Fruit fly (Drosophila melanogaster) whole organism, embryonic: Measurements from ENCODE around the gene CG43175.

Experiments
- Abd-B ChIP-seq: fragments of 200-800 bp; sonication (Bioruptor generic); optimal IDR thresholded peaks from 2 replicates; lab custom pipeline; 2018; ENCODE audit warnings: missing biosample characterization, mild to moderate bottlenecking, missing genetic modification characterization, moderate library complexity
- Antp ChIP-seq: fragments of 200-800 bp; sonication (Bioruptor generic); optimal IDR thresholded peaks from 3 replicates; lab custom pipeline; 2016; ENCODE audit warnings: missing biosample characterization, missing genetic modification characterization
- Atf-2 ChIP-seq: fragments of 200-800 bp; sonication (Bioruptor generic); optimal IDR thresholded peaks from 2 replicates; lab custom pipeline; 2016; ENCODE audit warnings: missing biosample characterization, missing genetic modification characterization
- CG10274 ChIP-seq: fragments of 200-800 bp; sonication (Bioruptor generic); optimal IDR thresholded peaks from 3 replicates; lab custom pipeline; 2017; ENCODE audit warnings: missing biosample characterization, mild to moderate bottlenecking, missing genetic modification characterization
- CG10366 ChIP-seq: fragments of 200-800 bp; sonication (Bioruptor generic); IDR thresholded peaks from 2 replicates; pipeline ENCODE4 v1.3.6; 2022; ENCODE audit warnings: missing biosample characterization, missing genetic modification characterization
- CG10565 ChIP-seq: fragments of 200-800 bp; sonication (Bioruptor generic); optimal IDR thresholded peaks from 3 replicates; lab custom pipeline; 2016; ENCODE audit warnings: missing biosample characterization, mild to moderate bottlenecking, missing genetic modification characterization
- CG11504 ChIP-seq: fragments of 200-800 bp; sonication (Bioruptor generic); optimal IDR thresholded peaks from 3 replicates; lab custom pipeline; 2019; ENCODE audit warnings: missing biosample characterization, mild to moderate bottlenecking, missing genetic modification characterization, moderate library complexity
- CG11695 ChIP-seq: fragments of 200-800 bp; sonication (Bioruptor generic); IDR thresholded peaks from 3 replicates; pipeline ENCODE4 v1.3.6; 2022; ENCODE audit warnings: missing biosample characterization, missing genetic modification characterization
- CG14667 ChIP-seq: fragments of 200-800 bp; sonication (Bioruptor generic); IDR thresholded peaks from 2 replicates; pipeline ENCODE4 v1.3.6; 2022; ENCODE audit warnings: missing biosample characterization, missing genetic modification characterization
- CG15601 ChIP-seq: fragments of 200-800 bp; sonication (Bioruptor generic); optimal IDR thresholded peaks from 3 replicates; lab custom pipeline; 2019; ENCODE audit warnings: missing biosample characterization, mild to moderate bottlenecking, missing genetic modification characterization, moderate library complexity
- CG18262 ChIP-seq: fragments of 200-800 bp; optimal IDR thresholded peaks from 3 replicates; lab custom pipeline; 2019; ENCODE audit warnings: missing biosample characterization, mild to moderate bottlenecking, missing genetic modification characterization, moderate library complexity
- CG32772 ChIP-seq: fragments of 200-800 bp; sonication (Bioruptor generic); IDR thresholded peaks from 2 replicates; pipeline ENCODE4 v1.3.6; 2022; ENCODE audit warnings: missing biosample characterization, missing genetic modification characterization
- CG3281 ChIP-seq: fragments of 200-800 bp; sonication (Bioruptor generic); optimal IDR thresholded peaks from 3 replicates; lab custom pipeline; 2017; ENCODE audit warnings: missing biosample characterization, mild to moderate bottlenecking, missing genetic modification characterization
- CG33213 ChIP-seq: fragments of 200-800 bp; sonication (Bioruptor generic); optimal IDR thresholded peaks from 3 replicates; lab custom pipeline; 2016; ENCODE audit warnings: missing biosample characterization, missing genetic modification characterization
- CG3995 ChIP-seq: fragments of 200-800 bp; sonication (Bioruptor generic); optimal IDR thresholded peaks from 3 replicates; lab custom pipeline; 2016; ENCODE audit warnings: missing biosample characterization, missing genetic modification characterization
- CG6683 ChIP-seq: fragments of 200-800 bp; sonication (Bioruptor generic); optimal IDR thresholded peaks from 2 replicates; lab custom pipeline; 2017; ENCODE audit warnings: missing biosample characterization, mild to moderate bottlenecking, missing genetic modification characterization, missing genetic modification reagents
- CG6813 ChIP-seq: fragments of 200-800 bp; sonication (Bioruptor generic); optimal IDR thresholded peaks from 2 replicates; lab custom pipeline; 2017; ENCODE audit warnings: missing biosample characterization, missing genetic modification characterization, mild to moderate bottlenecking, moderate library complexity, missing genetic modification reagents
- CG7271 ChIP-seq: fragments of 200-800 bp; sonication (Bioruptor generic); optimal IDR thresholded peaks from 2 replicates; lab custom pipeline; 2018; ENCODE audit warnings: missing biosample characterization, mild to moderate bottlenecking, missing genetic modification characterization, moderate library complexity
- CG7556 ChIP-seq: fragments of 200-800 bp; sonication (Bioruptor generic); optimal IDR thresholded peaks from 2 replicates; lab custom pipeline; 2017; ENCODE audit warnings: missing biosample characterization, mild to moderate bottlenecking, missing genetic modification characterization
- CG7928 ChIP-seq: fragments of 200-800 bp; sonication (Bioruptor generic); optimal IDR thresholded peaks from 2 replicates; lab custom pipeline; 2017; ENCODE audit warnings: missing biosample characterization, mild to moderate bottlenecking, missing genetic modification characterization
- CG8089 ChIP-seq: fragments of 200-800 bp; sonication (Bioruptor generic); optimal IDR thresholded peaks from 3 replicates; lab custom pipeline; 2016; ENCODE audit warnings: missing biosample characterization, missing genetic modification characterization
- CG8944 ChIP-seq: fragments of 200-800 bp; sonication (Bioruptor generic); optimal IDR thresholded peaks from 3 replicates; lab custom pipeline; 2016; ENCODE audit warnings: missing biosample characterization, missing genetic modification characterization
- CG9215 ChIP-seq: fragments of 200-800 bp; sonication (Bioruptor generic); IDR thresholded peaks from 2 replicates; pipeline ENCODE4 v1.3.6; 2022; ENCODE audit warnings: missing biosample characterization, missing genetic modification characterization
- CG9932 ChIP-seq: fragments of 200-800 bp; sonication (Bioruptor generic); IDR thresholded peaks from 2 replicates; pipeline ENCODE4 v1.3.6; 2022; ENCODE audit warnings: missing biosample characterization, missing genetic modification characterization
- D19B ChIP-seq: fragments of 200-800 bp; sonication (Bioruptor generic); optimal IDR thresholded peaks from 2 replicates; lab custom pipeline; 2017; ENCODE audit warnings: missing biosample characterization, mild to moderate bottlenecking, missing genetic modification characterization
- GATAe ChIP-seq: fragments of 200-800 bp; sonication (Bioruptor generic); conservative IDR thresholded peaks from 2 replicates; pipeline ENCODE4 v1.3.6; 2022; ENCODE audit warnings: missing biosample characterization, missing genetic modification characterization
- Hr3 ChIP-seq: fragments of 200-800 bp; sonication (Bioruptor generic); optimal IDR thresholded peaks from 3 replicates; lab custom pipeline; 2016; ENCODE audit warnings: missing biosample characterization, missing genetic modification characterization
- Hsf ChIP-seq: fragments of 200-800 bp; sonication (Bioruptor generic); optimal IDR thresholded peaks from 3 replicates; lab custom pipeline; 2016; ENCODE audit warnings: missing biosample characterization, missing genetic modification characterization
- Mes4 ChIP-seq: fragments of 200-800 bp; sonication (Bioruptor generic); optimal IDR thresholded peaks from 2 replicates; lab custom pipeline; 2016; ENCODE audit warnings: missing biosample characterization, missing genetic modification characterization
- Trl ChIP-seq, 3 experiments: fragments of >200 bp in 2 of 3; fragments of 200-800 bp in 1 of 3; sonication (Bioruptor generic) in 1 of 3; optimal IDR thresholded peaks; 2 replicates in 1 of 3; 3 replicates in 2 of 3; lab custom pipeline; 2016 to 2017; ENCODE audit warnings: missing biosample characterization in 1 of 3, missing genetic modification characterization in 1 of 3
- YL-1 ChIP-seq: fragments of 200-800 bp; sonication (Bioruptor generic); optimal IDR thresholded peaks from 3 replicates; lab custom pipeline; 2017; ENCODE audit warnings: missing biosample characterization, mild to moderate bottlenecking, missing genetic modification characterization
- chif ChIP-seq, 2 experiments: fragments of 200-800 bp; sonication (Bioruptor generic); optimal IDR thresholded peaks; 3 replicates each; lab custom pipeline; 2016; ENCODE audit warnings: missing biosample characterization in 2 of 2, missing genetic modification characterization in 2 of 2
- fd96Cb ChIP-seq: fragments of 200-800 bp; sonication (Bioruptor generic); optimal IDR thresholded peaks from 2 replicates; lab custom pipeline; 2018; ENCODE audit warnings: missing biosample characterization, mild to moderate bottlenecking, missing genetic modification characterization, moderate library complexity
- grau ChIP-seq: fragments of 200-800 bp; optimal IDR thresholded peaks from 3 replicates; lab custom pipeline; 2019; ENCODE audit warnings: missing biosample characterization, mild to moderate bottlenecking, missing genetic modification characterization, moderate library complexity
- gro ChIP-seq: fragments of 200-800 bp; sonication (Bioruptor generic); optimal IDR thresholded peaks from 2 replicates; lab custom pipeline; 2016; ENCODE audit warnings: missing biosample characterization, missing genetic modification characterization
- ham ChIP-seq: fragments of 200-800 bp; sonication (Bioruptor generic); IDR thresholded peaks from 2 replicates; pipeline ENCODE4 v1.3.6; 2022; ENCODE audit warnings: missing biosample characterization, missing genetic modification characterization
- hth ChIP-seq: fragments of >200 bp; optimal IDR thresholded peaks from 2 replicates; lab custom pipeline; 2017; ENCODE audit warnings: inconsistent platforms
- insv ChIP-seq, 2 experiments: fragments of 200-800 bp; sonication (Bioruptor generic); optimal IDR thresholded peaks; 3 replicates each; lab custom pipeline; 2016 to 2018; ENCODE audit warnings: missing biosample characterization in 2 of 2, missing genetic modification characterization in 2 of 2
- lbe ChIP-seq: fragments of 200-800 bp; sonication (Bioruptor generic); optimal IDR thresholded peaks from 2 replicates; lab custom pipeline; 2016; ENCODE audit warnings: missing biosample characterization, mild to moderate bottlenecking, missing genetic modification characterization
- luna ChIP-seq: fragments of 200-800 bp; sonication (Bioruptor generic); optimal IDR thresholded peaks from 2 replicates; lab custom pipeline; 2016; ENCODE audit warnings: missing biosample characterization, missing genetic modification characterization
- nerfin-2 ChIP-seq: fragments of 200-800 bp; sonication (Bioruptor generic); IDR thresholded peaks from 2 replicates; pipeline ENCODE4 v1.3.6; 2022; ENCODE audit warnings: missing biosample characterization, missing genetic modification characterization; ENCODE audit not compliant: partially characterized antibody
- oc ChIP-seq: fragments of 200-800 bp; sonication (Bioruptor generic); optimal IDR thresholded peaks from 2 replicates; lab custom pipeline; 2018; ENCODE audit warnings: missing biosample characterization, mild to moderate bottlenecking, missing genetic modification characterization, moderate library complexity
- prd ChIP-seq, 3 experiments: fragments of >200 bp in 2 of 3; fragments of 200-800 bp in 1 of 3; sonication (Bioruptor generic) in 1 of 3; optimal IDR thresholded peaks in 2 of 3; IDR thresholded peaks in 1 of 3; 2 replicates in 2 of 3; 3 replicates in 1 of 3; pipeline versions ENCODE4 v1.3.6 to Lab custom; 2017 to 2022; ENCODE audit warnings: missing biosample characterization in 1 of 3, missing genetic modification characterization in 1 of 3
- salm ChIP-seq: fragments of 200-800 bp; sonication (Bioruptor generic); optimal IDR thresholded peaks from 2 replicates; lab custom pipeline; 2018; ENCODE audit warnings: missing biosample characterization, mild to moderate bottlenecking, missing genetic modification characterization
- sc ChIP-seq, 3 experiments: fragments of >200 bp in 2 of 3; fragments of 200-800 bp in 1 of 3; sonication (Bioruptor generic) in 1 of 3; optimal IDR thresholded peaks; 2 replicates in 2 of 3; 3 replicates in 1 of 3; lab custom pipeline; 2017; ENCODE audit warnings: mild to moderate bottlenecking in 1 of 3, missing biosample characterization in 1 of 3, missing genetic modification characterization in 1 of 3, missing genetic modification reagents in 1 of 3
- sim ChIP-seq: fragments of 200-800 bp; sonication (Bioruptor generic); IDR thresholded peaks from 2 replicates; pipeline ENCODE4 v1.3.6; 2022; ENCODE audit warnings: missing biosample characterization, missing genetic modification characterization
- sqz ChIP-seq: fragments of 200-800 bp; sonication (Bioruptor generic); optimal IDR thresholded peaks from 3 replicates; lab custom pipeline; 2018; ENCODE audit warnings: missing biosample characterization, mild to moderate bottlenecking, missing genetic modification characterization
- ssp ChIP-seq: fragments of 200-800 bp; sonication (Bioruptor generic); IDR thresholded peaks from 2 replicates; pipeline ENCODE4 v1.3.6; 2022; ENCODE audit warnings: missing biosample characterization, missing genetic modification characterization
- z ChIP-seq: fragments of 200-800 bp; sonication (Bioruptor generic); IDR thresholded peaks from 3 replicates; pipeline ENCODE4 v1.3.6; 2022; ENCODE audit warnings: missing biosample characterization, missing genetic modification characterization

The CG43175 gene

dm6 chr3R:17680639-17681302 is 50.3 kb downstream of the CG43175 start (continued):
- no peak for TF ChIP-seq sc (optimal IDR thresholded peaks at IDR 0.05; lab: Kevin White, UChicago)
- peak; percentile 31 for TF ChIP-seq sc (GFP tag; optimal IDR thresholded peaks at IDR 0.05; lab: Kevin White, UChicago)
- TF ChIP-seq CG11695 (GFP tag; lab: Robert Waterston, UW) = 0 out of 3 replicates have a peak, but pooled peaks have one; percentile 44
- no peak for TF ChIP-seq CG6683
- TF ChIP-seq ssp (GFP tag; lab: Robert Waterston, UW) = no peak
- TF ChIP-seq oc (tag; lab: Kevin White, UChicago) = no peak
- peak; percentile 58 for TF ChIP-seq grau (tag; lab: Kevin White, UChicago)
- TF ChIP-seq Hr3 (GFP tag; lab: Kevin White, UChicago) = peak; percentile 53
- TF ChIP-seq lbe = no peak
- TF ChIP-seq sim (GFP tag; lab: Robert Waterston, UW) = no peak
- TF ChIP-seq salm (tag; lab: Kevin White, UChicago) = no peak
- TF ChIP-seq Mes4 (GFP tag; lab: Kevin White, UChicago) = no peak
- no peak for TF ChIP-seq CG9215
- no peak for TF ChIP-seq Antp (GFP tag; lab: Kevin White, UChicago)
- peak; percentile 17 for TF ChIP-seq CG6813 (GFP tag; lab: Kevin White, UChicago)
- TF ChIP-seq chif (GFP tag; optimal IDR thresholded peaks at IDR 0.05; lab: Kevin White, UChicago) = peak in 1 of 2 experiments; percentile 10
- TF ChIP-seq D19B (GFP tag; lab: Kevin White, UChicago) = no peak
- TF ChIP-seq prd (optimal IDR thresholded peaks at IDR 0.05; lab: Kevin White, UChicago) = no peak
- TF ChIP-seq prd (GFP tag; IDR thresholded peaks at IDR 0.05; lab: Robert Waterston, UW) = 0 out of 3 replicates have a peak, but pooled peaks have one; percentile 38
- TF ChIP-seq nerfin-2 (GFP tag; lab: Robert Waterston, UW) = no peak
- TF ChIP-seq CG3281 (GFP tag; lab: Kevin White, UChicago) = peak; percentile 32
- TF ChIP-seq insv (GFP tag; optimal IDR thresholded peaks at IDR 0.05; lab: Kevin White, UChicago) = peak in 1 of 2 experiments; percentile 15
- no peak for TF ChIP-seq CG8089 (GFP tag; lab: Kevin White, UChicago)
- no peak for TF ChIP-seq GATAe (GFP tag; lab: Robert Waterston, UW)
- TF ChIP-seq ham (GFP tag; lab: Robert Waterston, UW) = no peak
- TF ChIP-seq Abd-B (GFP tag; lab: Kevin White, UChicago) = no peak
- TF ChIP-seq hth (lab: Kevin White, UChicago) = no peak
- no peak for TF ChIP-seq CG7271 (tag; lab: Kevin White, UChicago)
- no peak for TF ChIP-seq luna
- peak; percentile 85 for TF ChIP-seq CG18262 (tag; lab: Kevin White, UChicago)
- no peak for TF ChIP-seq CG10565 (GFP tag; lab: Kevin White, UChicago)
- TF ChIP-seq CG9932 (GFP tag; lab: Robert Waterston, UW) = 0 out of 2 replicates have a peak, but pooled peaks have one; percentile 10
- no peak for TF ChIP-seq CG3995 (GFP tag; lab: Kevin White, UChicago)
- no peak for TF ChIP-seq sqz
- TF ChIP-seq fd96Cb = peak; percentile 40
- no peak for TF ChIP-seq CG32772 (GFP tag; lab: Robert Waterston, UW)
- TF ChIP-seq Trl (optimal IDR thresholded peaks at IDR 0.05; lab: Kevin White, UChicago) = peak; percentile 4 to 45
- no peak for TF ChIP-seq Trl (GFP tag; optimal IDR thresholded peaks at IDR 0.05; lab: Kevin White, UChicago)
- TF ChIP-seq Atf-2 (GFP tag; lab: Kevin White, UChicago) = no peak
- TF ChIP-seq CG14667 = no peak
- TF ChIP-seq gro (GFP tag; lab: Kevin White, UChicago) = no peak
- no peak for TF ChIP-seq CG7928 (GFP tag; lab: Kevin White, UChicago)
- TF ChIP-seq z = no peak
- TF ChIP-seq Hsf (GFP tag; lab: Kevin White, UChicago) = peak; percentile 22
- TF ChIP-seq YL-1 (GFP tag; lab: Kevin White, UChicago) = no peak
- no peak for TF ChIP-seq CG8944 (GFP tag; lab: Kevin White, UChicago)
- peak; percentile 71 for TF ChIP-seq CG11504 (tag; lab: Kevin White, UChicago)
- no peak for TF ChIP-seq CG33213
- no peak for TF ChIP-seq CG10274 (GFP tag; lab: Kevin White, UChicago)
- TF ChIP-seq CG15601 (tag; lab: Kevin White, UChicago) = peak; percentile 20
- peak; percentile 80 for TF ChIP-seq CG7556 (GFP tag; lab: Kevin White, UChicago)
- TF ChIP-seq CG10366 (GFP tag; lab: Robert Waterston, UW) = no peak
